Fruit fly (Drosophila melanogaster): ENCODE measurements around the gene CG7326.

The CG7326 gene

dm6 chrX:18848338-18849021 is 15.1 kb downstream of the CG7326 start, which contains the start of gene shop (continued):
- TF ChIP-seq ss (GFP tag; optimal IDR thresholded peaks at IDR 0.05) = peak; percentile 77 to 85
- TF ChIP-seq CG10631 (GFP tag; optimal IDR thresholded peaks at IDR 0.05) = peak; percentile 90
- peak; percentile 75 for TF ChIP-seq CG15336 (GFP tag; IDR thresholded peaks at IDR 0.05)
- no peak for TF ChIP-seq CG16779 (tag; optimal IDR thresholded peaks at IDR 0.05)
- peak; percentile 76 for TF ChIP-seq CG7368 (GFP tag; optimal IDR thresholded peaks at IDR 0.05)
- TF ChIP-seq CG3032 (tag; optimal IDR thresholded peaks at IDR 0.05) = peak; percentile 85
- TF ChIP-seq Lpt (GFP tag; optimal IDR thresholded peaks at IDR 0.05) = peak; percentile 82
- TF ChIP-seq fd85E (GFP tag; optimal IDR thresholded peaks at IDR 0.05) = peak; percentile 66
- peak; percentile 86 for TF ChIP-seq Met (GFP tag; optimal IDR thresholded peaks at IDR 0.05)
- TF ChIP-seq vri (GFP tag; optimal IDR thresholded peaks at IDR 0.05) = peak; percentile 72
- peak; percentile 85 for TF ChIP-seq CG6792 (GFP tag; optimal IDR thresholded peaks at IDR 0.05)
- peak; percentile 73 for TF ChIP-seq CG8319 (GFP tag; optimal IDR thresholded peaks at IDR 0.05)
- peak; percentile 94 for TF ChIP-seq CG32006 (GFP tag; optimal IDR thresholded peaks at IDR 0.05)
- TF ChIP-seq Hr38 (GFP tag; optimal IDR thresholded peaks at IDR 0.05) = no peak

dm6 chrX:18843229-18844033 is 20.1 kb downstream of the CG7326 start, which contains the start of gene htk:
htk (plus strand) TSS chrX:18843663.
- peak; percentile 11 for TF ChIP-seq achi (GFP tag; optimal IDR thresholded peaks at IDR 0.05)
- no peak for TF ChIP-seq CG32006 (GFP tag; optimal IDR thresholded peaks at IDR 0.05)
- TF ChIP-seq dsx (GFP tag; optimal IDR thresholded peaks at IDR 0.05; ENCODE audit: poor library complexity, severe bottlenecking) = no peak
- no peak for TF ChIP-seq CG34406 (GFP tag; optimal IDR thresholded peaks at IDR 0.05)
- no peak for TF ChIP-seq Sox102F (GFP tag; optimal IDR thresholded peaks at IDR 0.05)
- TF ChIP-seq Ets96B (tag; optimal IDR thresholded peaks at IDR 0.05) = no peak
- TF ChIP-seq Hr38 (GFP tag; optimal IDR thresholded peaks at IDR 0.05) = no peak
- no peak for TF ChIP-seq dac (GFP tag; optimal IDR thresholded peaks at IDR 0.05)
- TF ChIP-seq CG11294 (GFP tag; IDR thresholded peaks at IDR 0.05) = no peak
- peak; percentile 79 for TF ChIP-seq cyc (GFP tag; optimal IDR thresholded peaks at IDR 0.05)
- no peak for TF ChIP-seq CG6276 (GFP tag; optimal IDR thresholded peaks at IDR 0.05)
- TF ChIP-seq CG6854 (GFP tag; optimal IDR thresholded peaks at IDR 0.05) = peak; percentile 7
- peak; percentile 44 for TF ChIP-seq CG7368 (GFP tag; optimal IDR thresholded peaks at IDR 0.05)
- TF ChIP-seq fd59A (GFP tag; optimal IDR thresholded peaks at IDR 0.05) = no peak
- no peak for TF ChIP-seq Eip93F (GFP tag; optimal IDR thresholded peaks at IDR 0.05)
- TF ChIP-seq CG3919 (GFP tag; optimal IDR thresholded peaks at IDR 0.05) = peak; percentile 63
- TF ChIP-seq CG3032 (tag; optimal IDR thresholded peaks at IDR 0.05) = peak; percentile 26
- peak; percentile 20 for TF ChIP-seq Ets21C (GFP tag; optimal IDR thresholded peaks at IDR 0.05)
- peak; percentile 52 for TF ChIP-seq topi (GFP tag; optimal IDR thresholded peaks at IDR 0.05)
- TF ChIP-seq Eip75B (GFP tag; optimal IDR thresholded peaks at IDR 0.05) = no peak
- TF ChIP-seq CG11762 (GFP tag; optimal IDR thresholded peaks at IDR 0.05; ENCODE audit: insufficient read depth) = no peak
- no peak for TF ChIP-seq ss (GFP tag; optimal IDR thresholded peaks at IDR 0.05)
- no peak for TF ChIP-seq CG8119 (GFP tag; IDR thresholded peaks at IDR 0.05)
- no peak for TF ChIP-seq CG16779 (tag; optimal IDR thresholded peaks at IDR 0.05)
- TF ChIP-seq acj6 (GFP tag; optimal IDR thresholded peaks at IDR 0.05) = peak; percentile 40
- no peak for TF ChIP-seq Lpt (GFP tag; optimal IDR thresholded peaks at IDR 0.05)
- TF ChIP-seq CG6163 (GFP tag; IDR thresholded peaks at IDR 0.05) = no peak
- peak; percentile 3 for TF ChIP-seq CG10669 (GFP tag; optimal IDR thresholded peaks at IDR 0.05)
- TF ChIP-seq CG1621 (tag; optimal IDR thresholded peaks at IDR 0.05) = peak; percentile 17
- no peak for TF ChIP-seq Gug (GFP tag; IDR thresholded peaks at IDR 0.05)
- TF ChIP-seq CG6808 (GFP tag; optimal IDR thresholded peaks at IDR 0.05) = no peak
- TF ChIP-seq esn (GFP tag; optimal IDR thresholded peaks at IDR 0.05) = peak; percentile 67
- no peak for TF ChIP-seq CG4318 (GFP tag; optimal IDR thresholded peaks at IDR 0.05)
- no peak for TF ChIP-seq net (GFP tag; optimal IDR thresholded peaks at IDR 0.05)
- TF ChIP-seq Hr4 (GFP tag; optimal IDR thresholded peaks at IDR 0.05) = no peak
- TF ChIP-seq Smox (GFP tag; optimal IDR thresholded peaks at IDR 0.05) = peak; percentile 35
- peak; percentile 57 for TF ChIP-seq svp (GFP tag)
- peak; percentile 91 for TF ChIP-seq vri (GFP tag; optimal IDR thresholded peaks at IDR 0.05)
- no peak for TF ChIP-seq spab (GFP tag; optimal IDR thresholded peaks at IDR 0.05)
- TF ChIP-seq CG15336 (GFP tag; IDR thresholded peaks at IDR 0.05) = no peak
- peak; percentile 42 for TF ChIP-seq fkh (GFP tag; optimal IDR thresholded peaks at IDR 0.05)
